Worm (Caenorhabditis elegans) whole organism, young adult: ENCODE data around the gene K03H1.12.

Source experiments
- Y95B8A.8 ChIP-seq: fragments of 200-800 bp; sonication (Bioruptor generic); IDR thresholded peaks from 2 replicates; pipeline ENCODE4 v1.3.6; 2022; ENCODE audit warnings: missing genetic modification reagents, missing genetic modification characterization, missing compliant biosample characterization
- ama-1 ChIP-seq, 3 experiments: fragments of 150-350 bp in 1 of 3; sonication (generic microtip) in 2 of 3; optimal IDR thresholded peaks; 2 replicates each; lab custom pipeline; 2014 to 2018; ENCODE audit warnings: missing biosample characterization in 2 of 3, missing genetic modification characterization in 2 of 3, missing genetic modification reagents in 2 of 3
- efl-1 ChIP-seq: fragments of 150-350 bp; optimal IDR thresholded peaks from 2 replicates; lab custom pipeline; 2014; ENCODE audit warnings: missing biosample characterization, missing genetic modification reagents, missing genetic modification characterization
- egl-18 ChIP-seq: fragments of 200-800 bp; sonication (Bioruptor generic); IDR thresholded peaks from 2 replicates; pipeline ENCODE4 v1.3.6; 2022; ENCODE audit warnings: missing genetic modification reagents, missing genetic modification characterization, missing compliant biosample characterization
- egrh-3 ChIP-seq: fragments of 200-800 bp; sonication (Bioruptor generic); IDR thresholded peaks from 2 replicates; pipeline ENCODE4 v1.3.6; 2022; ENCODE audit warnings: missing genetic modification reagents, missing genetic modification characterization, missing compliant biosample characterization
- ets-4 ChIP-seq: fragments of 200-800 bp; sonication (Bioruptor generic); optimal IDR thresholded peaks from 2 replicates; lab custom pipeline; 2018; ENCODE audit warnings: mild to moderate bottlenecking, missing genetic modification characterization, missing compliant biosample characterization
- fkh-3 ChIP-seq: sonication (generic microtip); optimal IDR thresholded peaks from 2 replicates; lab custom pipeline; 2016; ENCODE audit warnings: mild to moderate bottlenecking, missing genetic modification characterization, missing compliant biosample characterization
- hlh-12 ChIP-seq: sonication (generic microtip); optimal IDR thresholded peaks from 2 replicates; lab custom pipeline; 2016; ENCODE audit warnings: missing genetic modification characterization, missing compliant biosample characterization
- unc-62 ChIP-seq: fragments of 150-350 bp; optimal IDR thresholded peaks from 2 replicates; lab custom pipeline; 2014; ENCODE audit warnings: missing biosample characterization, missing genetic modification reagents, missing genetic modification characterization

ce11 chrIII:9986827-9987429 is 45.5 kb downstream of the K03H1.12 start, which contains the start of gene C05B5.12:
- TF ChIP-seq egl-18 (GFP tag; lab: Robert Waterston, UW) (no peak), ets-4 (GFP tag; lab: Kevin White, UChicago) (no peak), egrh-3 (GFP tag; lab: Robert Waterston, UW) (no peak), unc-62 (GFP tag; lab: Kevin White, UChicago) (no peak), ama-1 (optimal IDR thresholded peaks at IDR 0.05; lab: Kevin White, UChicago) (no peak), ama-1 (GFP tag; optimal IDR thresholded peaks at IDR 0.05; lab: Kevin White, UChicago) (no peak), fkh-3 (no peak), hlh-12 (tag; lab: Kevin White, UChicago) (no peak), efl-1 (GFP tag; lab: Kevin White, UChicago) (no peak), Y95B8A.8 (GFP tag; lab: Robert Waterston, UW) (no peak)
